Fruit fly (Drosophila melanogaster) whole organism, embryonic: Measurements from ENCODE around the gene CG31287.
A peak's percentile ranks its signal among the peaks of the same experiment; 100 is the strongest.

ENCODE experiments used
- Asciz ChIP-seq: fragments of 200-800 bp; sonication (Bioruptor generic); optimal IDR thresholded peaks from 2 replicates; lab custom pipeline; 2017; ENCODE audit warnings: missing biosample characterization, mild to moderate bottlenecking, missing genetic modification characterization, missing genetic modification reagents
- Atf6 ChIP-seq: fragments of 200-800 bp; sonication (Bioruptor generic); IDR thresholded peaks from 2 replicates; pipeline ENCODE4 v1.3.6; 2022; ENCODE audit warnings: missing biosample characterization, missing genetic modification characterization
- BtbVII ChIP-seq: fragments of 200-800 bp; sonication (Bioruptor generic); optimal IDR thresholded peaks from 3 replicates; lab custom pipeline; 2017; ENCODE audit warnings: missing biosample characterization, mild to moderate bottlenecking, missing genetic modification characterization
- CG10979 ChIP-seq: fragments of 200-800 bp; sonication (Bioruptor generic); optimal IDR thresholded peaks from 2 replicates; lab custom pipeline; 2018; ENCODE audit warnings: missing biosample characterization, mild to moderate bottlenecking, missing genetic modification characterization, moderate library complexity
- CG11696 ChIP-seq: fragments of 200-800 bp; sonication (Bioruptor generic); IDR thresholded peaks from 2 replicates; pipeline ENCODE4 v1.3.6; 2022; ENCODE audit warnings: missing biosample characterization, missing genetic modification characterization
- CG1233 ChIP-seq: fragments of 200-800 bp; sonication (Bioruptor generic); optimal IDR thresholded peaks from 4 replicates; lab custom pipeline; 2018; ENCODE audit warnings: missing biosample characterization, mild to moderate bottlenecking, missing genetic modification characterization
- CG12769 ChIP-seq: fragments of 200-800 bp; sonication (Bioruptor generic); optimal IDR thresholded peaks from 2 replicates; lab custom pipeline; 2019; ENCODE audit warnings: missing biosample characterization, mild to moderate bottlenecking, missing genetic modification characterization, moderate library complexity
- CG14050 ChIP-seq: fragments of 200-800 bp; sonication (Bioruptor generic); IDR thresholded peaks from 3 replicates; pipeline ENCODE4 v1.3.6; 2022; ENCODE audit warnings: missing biosample characterization, missing genetic modification characterization
- CG14710 ChIP-seq: fragments of 200-800 bp; sonication (Bioruptor generic); optimal IDR thresholded peaks from 3 replicates; lab custom pipeline; 2019; ENCODE audit warnings: missing biosample characterization, mild to moderate bottlenecking, missing genetic modification characterization, moderate library complexity
- CG17568 ChIP-seq: fragments of 200-800 bp; sonication (Bioruptor generic); optimal IDR thresholded peaks from 2 replicates; lab custom pipeline; 2018; ENCODE audit warnings: missing biosample characterization, mild to moderate bottlenecking, missing genetic modification characterization, moderate library complexity
- CG1792 ChIP-seq: fragments of 200-800 bp; sonication (Bioruptor generic); optimal IDR thresholded peaks from 2 replicates; lab custom pipeline; 2016; ENCODE audit warnings: missing biosample characterization, missing genetic modification characterization
- CG18599 ChIP-seq: fragments of 200-800 bp; sonication (Bioruptor generic); optimal IDR thresholded peaks from 3 replicates; lab custom pipeline; 2017; ENCODE audit warnings: missing biosample characterization, missing genetic modification characterization, mild to moderate bottlenecking, moderate library complexity, missing genetic modification reagents
- CG30020 ChIP-seq: fragments of 200-800 bp; optimal IDR thresholded peaks from 2 replicates; lab custom pipeline; 2019; ENCODE audit warnings: missing biosample characterization, mild to moderate bottlenecking, missing genetic modification characterization, moderate library complexity
- CG32767 ChIP-seq: fragments of 200-800 bp; sonication (Bioruptor generic); IDR thresholded peaks from 2 replicates; pipeline ENCODE4 v1.3.6; 2022; ENCODE audit warnings: missing biosample characterization, missing genetic modification characterization
- CG3407 ChIP-seq: fragments of 200-800 bp; sonication (Bioruptor generic); optimal IDR thresholded peaks from 2 replicates; lab custom pipeline; 2018; ENCODE audit warnings: missing biosample characterization, mild to moderate bottlenecking, missing genetic modification characterization
- CG34422 ChIP-seq: fragments of 200-800 bp; sonication (Bioruptor generic); IDR thresholded peaks from 3 replicates; pipeline ENCODE4 v1.3.6; 2022; ENCODE audit warnings: missing biosample characterization, missing genetic modification characterization
- CG3838 ChIP-seq: fragments of 200-800 bp; sonication (Bioruptor generic); optimal IDR thresholded peaks from 3 replicates; lab custom pipeline; 2016; ENCODE audit warnings: missing biosample characterization, missing genetic modification characterization
- CG42726 ChIP-seq: fragments of 200-800 bp; sonication (Bioruptor generic); IDR thresholded peaks from 2 replicates; pipeline ENCODE4 v1.3.6; 2022; ENCODE audit warnings: missing biosample characterization, missing genetic modification characterization; ENCODE audit not compliant: partially characterized antibody
- D19A ChIP-seq: fragments of 200-800 bp; optimal IDR thresholded peaks from 3 replicates; lab custom pipeline; 2019; ENCODE audit warnings: missing biosample characterization, mild to moderate bottlenecking, missing genetic modification characterization, moderate library complexity
- D19B ChIP-seq: fragments of 200-800 bp; sonication (Bioruptor generic); optimal IDR thresholded peaks from 2 replicates; lab custom pipeline; 2017; ENCODE audit warnings: missing biosample characterization, mild to moderate bottlenecking, missing genetic modification characterization
- Dfd ChIP-seq, 2 experiments: fragments of >200 bp; optimal IDR thresholded peaks; 2 replicates each; lab custom pipeline; 2017; ENCODE audit warnings: missing biosample characterization in 2 of 2, missing genetic modification characterization in 2 of 2
- Hand ChIP-seq: fragments of 200-800 bp; sonication (Bioruptor generic); optimal IDR thresholded peaks from 2 replicates; lab custom pipeline; 2017; ENCODE audit warnings: mild to moderate bottlenecking, missing biosample characterization, missing genetic modification reagents, missing genetic modification characterization
- Hr3 ChIP-seq: fragments of 200-800 bp; sonication (Bioruptor generic); optimal IDR thresholded peaks from 3 replicates; lab custom pipeline; 2016; ENCODE audit warnings: missing biosample characterization, missing genetic modification characterization
- Hr78 ChIP-seq, 2 experiments: fragments of 200-800 bp in 1 of 2; fragments of >200 bp in 1 of 2; sonication (Bioruptor generic) in 1 of 2; optimal IDR thresholded peaks; 2 replicates each; lab custom pipeline; 2017 to 2019; ENCODE audit warnings: missing biosample characterization in 2 of 2, missing genetic modification characterization in 2 of 2, mild to moderate bottlenecking in 1 of 2, moderate library complexity in 1 of 2
- Lim3 ChIP-seq: fragments of 200-800 bp; sonication (Bioruptor generic); IDR thresholded peaks from 2 replicates; pipeline ENCODE4 v1.3.6; 2022; ENCODE audit warnings: missing biosample characterization, missing genetic modification characterization
- Max ChIP-seq: fragments of 200-800 bp; sonication (Bioruptor generic); optimal IDR thresholded peaks from 2 replicates; lab custom pipeline; 2016; ENCODE audit warnings: missing biosample characterization, mild to moderate bottlenecking, missing genetic modification characterization
- Nf-YB ChIP-seq: fragments of 200-800 bp; sonication (Bioruptor generic); optimal IDR thresholded peaks from 3 replicates; lab custom pipeline; 2019; ENCODE audit warnings: missing biosample characterization, mild to moderate bottlenecking, missing genetic modification characterization, moderate library complexity
- Oli ChIP-seq: fragments of 200-800 bp; sonication (Bioruptor generic); optimal IDR thresholded peaks from 2 replicates; lab custom pipeline; 2018; ENCODE audit warnings: missing biosample characterization, mild to moderate bottlenecking, missing genetic modification characterization, moderate library complexity
- PHDP ChIP-seq: fragments of 200-800 bp; sonication (Bioruptor generic); optimal IDR thresholded peaks from 3 replicates; lab custom pipeline; 2018; ENCODE audit warnings: missing biosample characterization, mild to moderate bottlenecking, missing genetic modification characterization, moderate library complexity
- Scr ChIP-seq: fragments of 200-800 bp; sonication (Bioruptor generic); IDR thresholded peaks from 2 replicates; pipeline ENCODE4 v1.3.6; 2022; ENCODE audit warnings: missing biosample characterization, missing genetic modification characterization; ENCODE audit not compliant: partially characterized antibody
- Usf ChIP-seq: fragments of 200-800 bp; sonication (Bioruptor generic); optimal IDR thresholded peaks from 2 replicates; lab custom pipeline; 2017; ENCODE audit warnings: missing genotype, missing biosample characterization, missing genetic modification characterization
- Xbp1 ChIP-seq: fragments of 200-800 bp; sonication (Bioruptor generic); optimal IDR thresholded peaks from 3 replicates; lab custom pipeline; 2016; ENCODE audit warnings: missing biosample characterization, mild to moderate bottlenecking, missing genetic modification characterization
- ci ChIP-seq: fragments of 200-800 bp; sonication (Bioruptor generic); IDR thresholded peaks from 3 replicates; pipeline ENCODE4 v1.3.6; 2022; ENCODE audit warnings: missing biosample characterization, missing genetic modification characterization
- cwo ChIP-seq: fragments of 200-800 bp; sonication (Bioruptor generic); optimal IDR thresholded peaks from 3 replicates; lab custom pipeline; 2017; ENCODE audit warnings: missing biosample characterization, missing genetic modification characterization, mild to moderate bottlenecking, moderate library complexity, missing genetic modification reagents
- gem ChIP-seq: fragments of 200-800 bp; sonication (Bioruptor generic); optimal IDR thresholded peaks from 2 replicates; lab custom pipeline; 2019; ENCODE audit warnings: missing biosample characterization, mild to moderate bottlenecking, missing genetic modification characterization, moderate library complexity
- ind ChIP-seq: fragments of 200-800 bp; sonication (Bioruptor generic); optimal IDR thresholded peaks from 3 replicates; lab custom pipeline; 2016; ENCODE audit warnings: missing biosample characterization, missing genetic modification characterization
- nmo ChIP-seq: fragments of 200-800 bp; sonication (Bioruptor generic); optimal IDR thresholded peaks from 2 replicates; lab custom pipeline; 2018; ENCODE audit warnings: missing biosample characterization, mild to moderate bottlenecking, missing genetic modification characterization, moderate library complexity
- odd ChIP-seq: fragments of 200-800 bp; sonication (Bioruptor generic); optimal IDR thresholded peaks from 2 replicates; lab custom pipeline; 2017; ENCODE audit warnings: missing biosample characterization, mild to moderate bottlenecking, missing genetic modification characterization
- row ChIP-seq: fragments of 200-800 bp; sonication (Bioruptor generic); IDR thresholded peaks from 3 replicates; pipeline ENCODE4 v1.3.6; 2022; ENCODE audit warnings: missing biosample characterization, missing genetic modification characterization
- sc ChIP-seq, 3 experiments: fragments of >200 bp in 2 of 3; fragments of 200-800 bp in 1 of 3; sonication (Bioruptor generic) in 1 of 3; optimal IDR thresholded peaks; 2 replicates in 2 of 3; 3 replicates in 1 of 3; lab custom pipeline; 2017; ENCODE audit warnings: mild to moderate bottlenecking in 1 of 3, missing biosample characterization in 1 of 3, missing genetic modification characterization in 1 of 3, missing genetic modification reagents in 1 of 3
- sd ChIP-seq: fragments of 200-800 bp; sonication (Bioruptor generic); optimal IDR thresholded peaks from 3 replicates; lab custom pipeline; 2018; ENCODE audit warnings: missing biosample characterization, mild to moderate bottlenecking, missing genetic modification characterization, moderate library complexity
- shn ChIP-seq: fragments of 200-800 bp; sonication (Bioruptor generic); optimal IDR thresholded peaks from 3 replicates; lab custom pipeline; 2016; ENCODE audit warnings: missing biosample characterization, missing genetic modification characterization
- slou ChIP-seq: fragments of 200-800 bp; sonication (Bioruptor generic); optimal IDR thresholded peaks from 3 replicates; lab custom pipeline; 2016; ENCODE audit warnings: missing biosample characterization, missing genetic modification characterization
- sna ChIP-seq: fragments of 200-800 bp; sonication (Bioruptor generic); IDR thresholded peaks from 2 replicates; pipeline ENCODE4 v1.3.6; 2022; ENCODE audit warnings: missing biosample characterization, missing genetic modification characterization; ENCODE audit not compliant: partially characterized antibody
- so ChIP-seq: fragments of 200-800 bp; sonication (Bioruptor generic); IDR thresholded peaks from 3 replicates; pipeline ENCODE4 v1.3.6; 2022; ENCODE audit warnings: missing biosample characterization, missing genetic modification characterization
- sug ChIP-seq: fragments of 200-800 bp; optimal IDR thresholded peaks from 2 replicates; lab custom pipeline; 2019; ENCODE audit warnings: missing biosample characterization, mild to moderate bottlenecking, missing genetic modification characterization, moderate library complexity
- unpg ChIP-seq: fragments of 200-800 bp; sonication (Bioruptor generic); optimal IDR thresholded peaks from 3 replicates; lab custom pipeline; 2018; ENCODE audit warnings: missing biosample characterization, mild to moderate bottlenecking, missing genetic modification characterization, moderate library complexity

CG31287 gene

DNA sequence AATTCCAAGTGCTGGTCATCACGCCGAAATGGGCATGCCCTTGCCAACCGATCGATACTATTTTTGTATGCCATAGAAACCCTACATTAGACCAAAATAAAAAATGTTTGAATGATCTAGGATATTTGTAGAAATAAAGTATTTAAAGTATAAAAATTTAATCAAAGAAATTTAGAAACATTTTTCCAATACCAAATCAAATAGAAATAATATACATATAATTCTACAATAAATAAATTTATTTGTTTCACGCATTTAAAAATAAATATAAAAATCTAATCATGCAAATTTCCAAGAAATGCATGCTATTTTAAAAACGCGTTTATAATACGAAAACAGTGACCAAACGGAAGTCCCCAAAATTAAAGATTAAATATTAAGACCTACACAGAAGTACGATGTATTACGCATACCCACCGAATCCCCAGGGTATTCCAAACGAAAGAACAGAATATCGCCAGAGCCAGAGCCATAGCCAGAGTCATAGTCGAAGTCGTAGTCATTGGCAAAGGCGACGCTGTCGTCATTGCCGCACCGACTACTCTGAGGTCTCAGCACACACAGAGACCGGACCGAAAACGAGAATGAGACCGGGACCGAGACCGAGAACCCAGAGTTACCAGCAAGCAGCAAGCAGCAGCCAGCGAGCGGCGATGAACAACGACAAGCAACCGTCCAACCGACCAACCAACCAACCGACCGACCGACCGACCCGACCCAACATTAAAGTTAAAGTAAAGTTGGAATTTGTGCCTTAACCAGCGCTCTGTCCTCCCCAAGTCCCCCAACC, 5.9 kb downstream of the CG31287 start (continued):
- TF ChIP-seq sc (optimal IDR thresholded peaks at IDR 0.05; lab: Kevin White, UChicago) (no peak), sc (GFP tag; optimal IDR thresholded peaks at IDR 0.05; lab: Kevin White, UChicago) (peak; percentile 58), CG34422 (GFP tag; lab: Robert Waterston, UW) (no peak), Nf-YB (peak; percentile 17), Scr (no peak), CG32767 (GFP tag; lab: Robert Waterston, UW) (peak; percentile 40; the same call in 1 of the 2 replicates), Asciz (GFP tag; lab: Kevin White, UChicago) (peak; percentile 56), Atf6 (GFP tag; lab: Robert Waterston, UW) (no peak), CG1233 (GFP tag; lab: Kevin White, UChicago) (no peak), Hr3 (peak; percentile 61), CG3407 (GFP tag; lab: Kevin White, UChicago) (no peak), Usf (peak; percentile 57), gem (tag; lab: Kevin White, UChicago) (peak; percentile 81), CG12769 (peak; percentile 77), ind (GFP tag; lab: Kevin White, UChicago) (no peak), CG30020 (tag; lab: Kevin White, UChicago) (peak; percentile 13), Oli (tag; lab: Kevin White, UChicago) (peak; percentile 53), D19A (tag; lab: Kevin White, UChicago) (peak; percentile 92), BtbVII (peak; percentile 40), CG17568 (no peak), sna (GFP tag; lab: Robert Waterston, UW) (no peak), CG14710 (tag; lab: Kevin White, UChicago) (peak; percentile 56), ci (GFP tag; lab: Robert Waterston, UW) (peak; percentile 73), slou (GFP tag; lab: Kevin White, UChicago) (no peak), cwo (GFP tag; lab: Kevin White, UChicago) (peak; percentile 1), unpg (GFP tag; lab: Kevin White, UChicago) (peak; percentile 38), CG42726 (0 out of 2 replicates have a peak, but pooled peaks have one; percentile 4), PHDP (tag; lab: Kevin White, UChicago) (peak; percentile 47), D19B (GFP tag; lab: Kevin White, UChicago) (peak; percentile 72), CG1792 (GFP tag; lab: Kevin White, UChicago) (no peak), sug (tag; lab: Kevin White, UChicago) (no peak), sd (tag; lab: Kevin White, UChicago) (no peak), Lim3 (GFP tag; lab: Robert Waterston, UW) (no peak), Xbp1 (peak; percentile 37), Hr78 (GFP tag; optimal IDR thresholded peaks at IDR 0.05; lab: Kevin White, UChicago) (no peak), nmo (GFP tag; lab: Kevin White, UChicago) (peak; percentile 67), CG11696 (peak; percentile 37; the same call in 1 of the 2 replicates), so (GFP tag; lab: Robert Waterston, UW) (0 out of 3 replicates have a peak, but pooled peaks have one; percentile 42), row (GFP tag; lab: Robert Waterston, UW) (peak; percentile 60; the same call in 1 of the 3 replicates), odd (GFP tag; lab: Kevin White, UChicago) (peak; percentile 42), Max (GFP tag; lab: Kevin White, UChicago) (peak; percentile 26), Hand (GFP tag; lab: Kevin White, UChicago) (no peak), CG14050 (GFP tag; lab: Robert Waterston, UW) (no peak; the same call in 2 of the 3 replicates), CG18599 (GFP tag; lab: Kevin White, UChicago) (peak; percentile 52), CG10979 (tag; lab: Kevin White, UChicago) (peak; percentile 64), Dfd (GFP tag; optimal IDR thresholded peaks at IDR 0.05; lab: Kevin White, UChicago) (no peak), shn (GFP tag; lab: Kevin White, UChicago) (no peak), CG3838 (GFP tag; lab: Kevin White, UChicago) (no peak)
